Fruit fly (Drosophila melanogaster): ENCODE data around the gene Gasp.
A peak's percentile ranks its signal among the peaks of the same experiment; 100 is the strongest.

The Gasp gene

dm6 chr3R:6149130-6149529 lies 48.4 kb upstream of the Gasp start:
- TF ChIP-seq Sox102F (GFP tag; optimal IDR thresholded peaks at IDR 0.05), result no peak
- no peak for TF ChIP-seq CG1792 (GFP tag; optimal IDR thresholded peaks at IDR 0.05)
- TF ChIP-seq CG42726 (GFP tag; IDR thresholded peaks at IDR 0.05; ENCODE audit: partially characterized antibody), result no peak
- TF ChIP-seq crp (GFP tag; optimal IDR thresholded peaks at IDR 0.05), result no peak
- no peak for TF ChIP-seq bbx (GFP tag; IDR thresholded peaks at IDR 0.05; ENCODE audit: partially characterized antibody)
- TF ChIP-seq yki (optimal IDR thresholded peaks at IDR 0.05), result no peak
- TF ChIP-seq CG1602 (GFP tag; optimal IDR thresholded peaks at IDR 0.05), result no peak
- no peak for TF ChIP-seq CG5953 (GFP tag; IDR thresholded peaks at IDR 0.05)
- TF ChIP-seq Mad (GFP tag; optimal IDR thresholded peaks at IDR 0.05), result no peak
- TF ChIP-seq Blimp-1 (GFP tag; optimal IDR thresholded peaks at IDR 0.05), result no peak
- no peak for TF ChIP-seq CG8290 (GFP tag; optimal IDR thresholded peaks at IDR 0.05)
- no peak for TF ChIP-seq CG8290 (tag; optimal IDR thresholded peaks at IDR 0.05)
- no peak for TF ChIP-seq CG12744 (GFP tag; optimal IDR thresholded peaks at IDR 0.05)
- no peak for TF ChIP-seq Dp (GFP tag; optimal IDR thresholded peaks at IDR 0.05)
- no peak for TF ChIP-seq odd (GFP tag; optimal IDR thresholded peaks at IDR 0.05)
- no peak for TF ChIP-seq Atf6 (GFP tag; IDR thresholded peaks at IDR 0.05)
- TF ChIP-seq CG17186 (GFP tag; optimal IDR thresholded peaks at IDR 0.05), result no peak

dm6 chr3R:6141768-6142167 lies 41.1 kb upstream of the Gasp start:
- TF ChIP-seq otp (GFP tag; IDR thresholded peaks at IDR 0.05) (no peak), Bteb2 (GFP tag; optimal IDR thresholded peaks at IDR 0.05) (no peak), CG32772 (GFP tag; IDR thresholded peaks at IDR 0.05) (no peak), bsh (GFP tag; optimal IDR thresholded peaks at IDR 0.05) (peak in 1 of 2 experiments; percentile 45), CG8478 (optimal IDR thresholded peaks at IDR 0.05) (peak; percentile 59), Doc3 (GFP tag; IDR thresholded peaks at IDR 0.05; ENCODE audit: partially characterized antibody) (no peak), br (optimal IDR thresholded peaks at IDR 0.05) (no peak)

dm6 chr3R:6122292-6122691 lies 21.6 kb upstream of the Gasp start, which contains the start of gene Vha14-2:
Gene Vha14-2 (plus strand): TSS chr3R:6122592.
- TF ChIP-seq zen (tag; optimal IDR thresholded peaks at IDR 0.05) (no peak), CG13287 (GFP tag; IDR thresholded peaks at IDR 0.05; ENCODE audit: partially characterized antibody) (no peak), CG12744 (GFP tag; optimal IDR thresholded peaks at IDR 0.05) (no peak), danr (GFP tag; IDR thresholded peaks at IDR 0.05) (no peak), mam (GFP tag; optimal IDR thresholded peaks at IDR 0.05) (no peak), slbo (GFP tag; IDR thresholded peaks at IDR 0.05) (no peak), dysf (GFP tag; IDR thresholded peaks at IDR 0.05) (no peak), Blimp-1 (GFP tag; optimal IDR thresholded peaks at IDR 0.05) (no peak), p53 (GFP tag; optimal IDR thresholded peaks at IDR 0.05) (no peak), dmrt11E (tag; optimal IDR thresholded peaks at IDR 0.05) (no peak), CG11504 (tag; optimal IDR thresholded peaks at IDR 0.05) (no peak), CG12071 (GFP tag; optimal IDR thresholded peaks at IDR 0.05) (no peak), cad (GFP tag; optimal IDR thresholded peaks at IDR 0.05) (no peak), CG34376 (GFP tag; optimal IDR thresholded peaks at IDR 0.05) (no peak)

dm6 chr3R:6112252-6112995 lies 11.7 kb upstream of the Gasp start, which contains the start of gene Obp83g:
Gene Obp83g (minus strand): TSS chr3R:6112302.
- TF ChIP-seq Ets65A (GFP tag) (peak; percentile 11), tgo (GFP tag; IDR thresholded peaks at IDR 0.05) (peak; percentile 57; the same call in 2 of the 3 replicates), CG7987 (GFP tag; optimal IDR thresholded peaks at IDR 0.05) (no peak), lab (GFP tag; optimal IDR thresholded peaks at IDR 0.05) (peak; percentile 65), CG7839 (tag; optimal IDR thresholded peaks at IDR 0.05) (peak; percentile 51), CG14050 (GFP tag; IDR thresholded peaks at IDR 0.05) (no peak), Camta (GFP tag; optimal IDR thresholded peaks at IDR 0.05) (no peak), CG3847 (GFP tag; IDR thresholded peaks at IDR 0.05) (no peak), chm (GFP tag; IDR thresholded peaks at IDR 0.05) (no peak), pnt (GFP tag; optimal IDR thresholded peaks at IDR 0.05) (no peak), CG8944 (GFP tag; optimal IDR thresholded peaks at IDR 0.05) (no peak), CG17359 (tag; optimal IDR thresholded peaks at IDR 0.05) (peak; percentile 49), fru (optimal IDR thresholded peaks at IDR 0.05) (no peak), danr (GFP tag; IDR thresholded peaks at IDR 0.05) (no peak)
